Worm (Caenorhabditis elegans): ENCODE results near the gene dmsr-9.

- TF ChIP-seq nhr-76 (tag; optimal IDR thresholded peaks at IDR 0.05): no peak
- TF ChIP-seq nhr-28 (tag; optimal IDR thresholded peaks at IDR 0.05): no peak
- no peak for TF ChIP-seq unc-30 (tag; optimal IDR thresholded peaks at IDR 0.05)
- no peak for TF ChIP-seq unc-98 (GFP tag; IDR thresholded peaks at IDR 0.05)
- no peak for TF ChIP-seq unc-62 (GFP tag; optimal IDR thresholded peaks at IDR 0.05)
- no peak for TF ChIP-seq snpc-4 (tag; optimal IDR thresholded peaks at IDR 0.05)
- no peak for TF ChIP-seq isw-1 (GFP tag; IDR thresholded peaks at IDR 0.05)
- peak; percentile 50 for TF ChIP-seq lin-14 (GFP tag; optimal IDR thresholded peaks at IDR 0.05)
- TF ChIP-seq lin-15B (tag; optimal IDR thresholded peaks at IDR 0.05): peak; percentile 51
Measured at ce11 chrV:6838599-6838998, 39.1 kb upstream of the dmsr-9 start, which contains the start of gene T15B7.15.

All from whole organism, L1 larva.